Worm (Caenorhabditis elegans): ENCODE results near the gene ZC15.5.

DNA sequence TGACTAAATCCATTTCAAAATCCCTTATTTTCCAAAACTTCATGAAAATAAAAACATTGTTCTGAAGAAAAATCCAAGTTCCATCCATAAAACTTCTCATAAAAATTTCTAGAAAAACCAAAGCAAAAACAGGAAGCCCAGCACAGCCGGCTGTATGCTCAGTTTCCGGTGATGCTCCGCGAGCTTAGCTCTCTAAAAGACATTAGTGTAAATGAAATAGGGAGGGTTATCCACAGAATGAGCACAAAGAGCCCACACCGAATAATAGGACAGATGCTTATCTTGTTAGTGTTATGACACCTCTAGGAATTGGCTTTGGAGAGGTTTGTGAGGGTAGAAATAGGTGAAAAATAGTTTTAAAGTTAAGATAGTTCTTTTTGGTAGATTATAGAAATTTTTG, 40.3 kb downstream of the ZC15.5 start:
- TF ChIP-seq ceh-40 (GFP tag; IDR thresholded peaks at IDR 0.05), result no peak
- no peak for TF ChIP-seq unc-62 (GFP tag; optimal IDR thresholded peaks at IDR 0.05)
- no peak for TF ChIP-seq sptf-2 (GFP tag; optimal IDR thresholded peaks at IDR 0.05)
- TF ChIP-seq F33H1.4 (GFP tag; IDR thresholded peaks at IDR 0.05), result no peak

All from whole organism, young adult.